Worm (Caenorhabditis elegans): ENCODE results near the gene col-108.
A peak's percentile ranks its signal among the peaks of the same experiment; 100 is the strongest.

col-108 gene

ce11 chrIV:1745453-1746051 is 22.8 kb upstream of the col-108 start, which contains the start of the genes Y41D4A.6 and Y41D4A.4 (continued):
- peak; percentile 82 for TF ChIP-seq ceh-19 (GFP tag; optimal IDR thresholded peaks at IDR 0.05)
- TF ChIP-seq pha-2 (tag; optimal IDR thresholded peaks at IDR 0.05), result peak; percentile 80
- TF ChIP-seq ceh-48 (tag; optimal IDR thresholded peaks at IDR 0.05), result peak; percentile 64
- no peak for TF ChIP-seq pax-1 (tag; optimal IDR thresholded peaks at IDR 0.05)
- peak; percentile 92 for TF ChIP-seq elt-2 (tag; optimal IDR thresholded peaks at IDR 0.05)
- TF ChIP-seq lim-6 (tag; optimal IDR thresholded peaks at IDR 0.05), result peak; percentile 96
- TF ChIP-seq fkh-6 (tag; optimal IDR thresholded peaks at IDR 0.05), result peak; percentile 93
- TF ChIP-seq ceh-30 (tag; optimal IDR thresholded peaks at IDR 0.05), result no peak
- TF ChIP-seq nhr-11 (tag; optimal IDR thresholded peaks at IDR 0.05), result no peak
- TF ChIP-seq pros-1 (tag; optimal IDR thresholded peaks at IDR 0.05), result no peak
- no peak for TF ChIP-seq fkh-10 (GFP tag; optimal IDR thresholded peaks at IDR 0.05)
- TF ChIP-seq mec-3 (tag; optimal IDR thresholded peaks at IDR 0.05; ENCODE audit: borderline replicate concordance), result peak; percentile 98
- peak; percentile 25 for TF ChIP-seq unc-55 (GFP tag; optimal IDR thresholded peaks at IDR 0.05)
- peak; percentile 85 for TF ChIP-seq unc-86 (tag; optimal IDR thresholded peaks at IDR 0.05)
- TF ChIP-seq ref-2 (tag; optimal IDR thresholded peaks at IDR 0.05), result peak; percentile 99
- peak; percentile 3 for TF ChIP-seq ceh-6 (GFP tag; optimal IDR thresholded peaks at IDR 0.05)
- peak; percentile 98 for TF ChIP-seq hlh-8 (tag; optimal IDR thresholded peaks at IDR 0.05)
- peak; percentile 98 for TF ChIP-seq ahr-1 (tag; optimal IDR thresholded peaks at IDR 0.05)
- peak; percentile 52 for TF ChIP-seq ceh-24 (tag; optimal IDR thresholded peaks at IDR 0.05)
- TF ChIP-seq eyg-1 (tag; optimal IDR thresholded peaks at IDR 0.05), result peak; percentile 82
- peak; percentile 68 for TF ChIP-seq nfya-1 (tag; optimal IDR thresholded peaks at IDR 0.05)
- TF ChIP-seq tbx-7 (tag; optimal IDR thresholded peaks at IDR 0.05), result peak; percentile 98
- no peak; the same call in 1 of the 2 replicates for TF ChIP-seq unc-3 (GFP tag; conservative IDR thresholded peaks at IDR 0.05)
- TF ChIP-seq unc-3 (tag; optimal IDR thresholded peaks at IDR 0.05), result peak; percentile 95
- TF ChIP-seq ceh-18 (tag; optimal IDR thresholded peaks at IDR 0.05), result peak; percentile 90
- TF ChIP-seq hlh-6 (tag; optimal IDR thresholded peaks at IDR 0.05), result peak; percentile 85
- peak; percentile 65 for TF ChIP-seq K02D7.2 (tag; optimal IDR thresholded peaks at IDR 0.05)
- TF ChIP-seq dve-1 (tag; optimal IDR thresholded peaks at IDR 0.05), result peak; percentile 43

- TF ChIP-seq syd-9 (tag; optimal IDR thresholded peaks at IDR 0.05), result no peak
- TF ChIP-seq ceh-24 (tag; optimal IDR thresholded peaks at IDR 0.05), result no peak
- peak; percentile 61 for TF ChIP-seq ceh-48 (tag; optimal IDR thresholded peaks at IDR 0.05)
Observed at ce11 chrIV:1751243-1751642, 17.1 kb upstream of the col-108 start.

ce11 chrIV:1752480-1752879 is 15.9 kb upstream of the col-108 start:
- TF ChIP-seq ceh-18 (tag; optimal IDR thresholded peaks at IDR 0.05) (no peak), C38D4.7 (GFP tag; optimal IDR thresholded peaks at IDR 0.05) (no peak), lin-11 (tag; optimal IDR thresholded peaks at IDR 0.05) (no peak), C08G9.2 (tag; optimal IDR thresholded peaks at IDR 0.05) (no peak), sox-2 (GFP tag; IDR thresholded peaks at IDR 0.05) (no peak), ttx-3 (tag; optimal IDR thresholded peaks at IDR 0.05) (no peak), fkh-10 (GFP tag; optimal IDR thresholded peaks at IDR 0.05) (no peak), ceh-22 (tag; optimal IDR thresholded peaks at IDR 0.05) (no peak), fkh-6 (tag; optimal IDR thresholded peaks at IDR 0.05) (no peak), unc-3 (GFP tag; conservative IDR thresholded peaks at IDR 0.05) (no peak), unc-3 (tag; optimal IDR thresholded peaks at IDR 0.05) (no peak)

- TF ChIP-seq ceh-22 (tag; optimal IDR thresholded peaks at IDR 0.05), result no peak
- TF ChIP-seq hlh-13 (GFP tag; optimal IDR thresholded peaks at IDR 0.05), result no peak
- no peak for TF ChIP-seq F13H6.1 (tag; optimal IDR thresholded peaks at IDR 0.05)
- TF ChIP-seq ceh-34 (tag; optimal IDR thresholded peaks at IDR 0.05), result no peak
- no peak for TF ChIP-seq K02D7.2 (tag; optimal IDR thresholded peaks at IDR 0.05)
- TF ChIP-seq tbx-7 (tag; optimal IDR thresholded peaks at IDR 0.05), result no peak
- no peak for TF ChIP-seq ceh-30 (tag; optimal IDR thresholded peaks at IDR 0.05)
- no peak for TF ChIP-seq ceh-24 (tag; optimal IDR thresholded peaks at IDR 0.05)
- TF ChIP-seq pat-9 (tag; optimal IDR thresholded peaks at IDR 0.05), result no peak
- TF ChIP-seq fkh-6 (tag; optimal IDR thresholded peaks at IDR 0.05), result no peak
- no peak for TF ChIP-seq unc-3 (GFP tag; conservative IDR thresholded peaks at IDR 0.05)
- TF ChIP-seq unc-3 (tag; optimal IDR thresholded peaks at IDR 0.05), result no peak
- no peak for TF ChIP-seq pha-2 (tag; optimal IDR thresholded peaks at IDR 0.05)
- TF ChIP-seq hlh-15 (tag; optimal IDR thresholded peaks at IDR 0.05), result no peak
- no peak for TF ChIP-seq sox-4 (tag; optimal IDR thresholded peaks at IDR 0.05)
- TF ChIP-seq ceh-48 (tag; optimal IDR thresholded peaks at IDR 0.05), result no peak
- no peak for TF ChIP-seq ceh-31 (tag; optimal IDR thresholded peaks at IDR 0.05)
Observed at ce11 chrIV:1753481-1753880, 14.9 kb upstream of the col-108 start, which contains the start of gene Y41D4A.3. TSS of gene Y41D4A.3 (plus strand) at chrIV:1753781.

Measured in whole organism, late embryonic.